Worm (Caenorhabditis elegans) whole organism, late embryonic: ENCODE results near the gene pes-10.

Experiments used
- ceh-30 ChIP-seq: fragments of 150-350 bp; optimal IDR thresholded peaks from 2 replicates; lab custom pipeline; 2014; ENCODE audit warnings: missing biosample characterization, missing genetic modification characterization
- ceh-34 ChIP-seq: sonication (generic microtip); optimal IDR thresholded peaks from 2 replicates; lab custom pipeline; 2016; ENCODE audit warnings: mild to moderate bottlenecking, missing genetic modification characterization, missing compliant biosample characterization
- ceh-45 ChIP-seq: fragments of 200-800 bp; sonication (Bioruptor generic); IDR thresholded peaks from 2 replicates; pipeline ENCODE4 v1.3.6; 2022; ENCODE audit warnings: missing genetic modification reagents, missing genetic modification characterization, missing compliant biosample characterization
- ceh-48 ChIP-seq: sonication (generic microtip); optimal IDR thresholded peaks from 2 replicates; lab custom pipeline; 2016; ENCODE audit warnings: missing genetic modification characterization, inconsistent platforms, missing compliant biosample characterization
- ets-4 ChIP-seq: sonication (generic microtip); optimal IDR thresholded peaks from 2 replicates; lab custom pipeline; 2016; ENCODE audit warnings: missing genetic modification characterization, missing compliant biosample characterization
- fax-1 ChIP-seq: sonication (generic microtip); optimal IDR thresholded peaks from 2 replicates; lab custom pipeline; 2016; ENCODE audit warnings: missing genotype, missing genetic modification characterization, missing compliant biosample characterization
- lin-11 ChIP-seq: fragments of 200-800 bp; sonication (Bioruptor generic); optimal IDR thresholded peaks from 2 replicates; lab custom pipeline; 2018; ENCODE audit warnings: mild to moderate bottlenecking, missing genetic modification characterization, missing compliant biosample characterization
- nhr-11 ChIP-seq: fragments of 150-350 bp; optimal IDR thresholded peaks from 2 replicates; lab custom pipeline; 2014; ENCODE audit warnings: missing biosample characterization, missing genetic modification characterization
- pag-3 ChIP-seq: sonication (generic microtip); optimal IDR thresholded peaks from 2 replicates; lab custom pipeline; 2016; ENCODE audit warnings: missing compliant biosample characterization, missing genetic modification characterization, borderline replicate concordance
- pha-4 ChIP-seq: fragments of 150-350 bp; optimal IDR thresholded peaks from 2 replicates; lab custom pipeline; 2018; ENCODE audit warnings: missing biosample characterization, missing genetic modification reagents, missing genetic modification characterization
- rnt-1 ChIP-seq: sonication (generic microtip); optimal IDR thresholded peaks from 2 replicates; lab custom pipeline; 2016; ENCODE audit warnings: missing genetic modification characterization, missing compliant biosample characterization

DNA sequence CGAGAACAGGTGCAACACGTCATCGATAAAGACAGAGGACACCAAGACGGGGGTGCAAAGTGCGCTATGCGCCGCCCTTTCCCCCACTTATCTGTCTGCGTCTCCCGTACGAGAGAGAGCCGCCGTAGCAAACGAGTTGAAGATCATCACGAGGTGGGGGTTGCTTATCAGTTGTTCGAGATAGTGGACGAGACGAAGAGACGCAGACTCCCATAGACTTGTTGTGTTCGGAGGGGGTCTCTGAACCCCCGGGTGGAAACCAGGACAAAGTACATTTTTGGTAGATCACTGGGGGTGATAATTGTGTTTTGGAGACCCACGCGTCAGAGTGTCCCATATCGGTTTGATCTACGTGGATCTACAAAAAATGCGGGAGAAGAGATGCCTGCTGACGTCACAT, 48.8 kb downstream of the pes-10 start:
- TF ChIP-seq ceh-45 (no peak), pag-3 (tag; lab: Kevin White, UChicago) (no peak), pha-4 (tag; lab: Kevin White, UChicago) (no peak), fax-1 (tag; lab: Kevin White, UChicago) (no peak), rnt-1 (tag; lab: Kevin White, UChicago) (peak; percentile 55), nhr-11 (tag; lab: Kevin White, UChicago) (no peak), ceh-48 (tag; lab: Kevin White, UChicago) (no peak), ceh-30 (tag; lab: Kevin White, UChicago) (no peak), ets-4 (tag; lab: Kevin White, UChicago) (no peak), ceh-34 (tag; lab: Kevin White, UChicago) (no peak), lin-11 (no peak)
